Fruit fly (Drosophila melanogaster): ENCODE data around the gene CG18063.

- TF ChIP-seq psq (optimal IDR thresholded peaks at IDR 0.05) (no peak), pan (optimal IDR thresholded peaks at IDR 0.05) (no peak)
Measured at dm6 chr2L:15912008-15912900, 45.4 kb upstream of the CG18063 start.
